Worm (Caenorhabditis elegans) whole organism, L1 larva: ENCODE data around the gene sre-10.

Experiments
- hpl-2 ChIP-seq: fragments of 150-350 bp; optimal IDR thresholded peaks from 2 replicates; lab custom pipeline; 2014; ENCODE audit warnings: missing biosample characterization, missing genetic modification reagents, missing genetic modification characterization
- irx-1 ChIP-seq: sonication (generic microtip); optimal IDR thresholded peaks from 2 replicates; lab custom pipeline; 2016; ENCODE audit warnings: missing genetic modification characterization, missing compliant biosample characterization
- lin-15B ChIP-seq: fragments of 150-350 bp; sonication (generic microtip); optimal IDR thresholded peaks from 3 replicates; lab custom pipeline; 2014; ENCODE audit warnings: missing biosample characterization, missing genetic modification characterization
- lin-39 ChIP-seq: fragments of 150-350 bp; optimal IDR thresholded peaks from 2 replicates; lab custom pipeline; 2014; ENCODE audit warnings: missing biosample characterization, missing genetic modification reagents, missing genetic modification characterization
- nhr-12 ChIP-seq: sonication (generic microtip); optimal IDR thresholded peaks from 2 replicates; lab custom pipeline; 2017; ENCODE audit warnings: missing biosample characterization, missing genetic modification characterization
- nhr-76 ChIP-seq: sonication (generic microtip); optimal IDR thresholded peaks from 2 replicates; lab custom pipeline; 2017; ENCODE audit warnings: missing biosample characterization, missing genetic modification characterization
- nhr-90 ChIP-seq: sonication (generic microtip); optimal IDR thresholded peaks from 2 replicates; lab custom pipeline; 2016; ENCODE audit warnings: mild to moderate bottlenecking, missing genetic modification characterization, missing compliant biosample characterization; ENCODE audit not compliant: poor library complexity
- pag-3 ChIP-seq: sonication (generic microtip); optimal IDR thresholded peaks from 2 replicates; lab custom pipeline; 2017; ENCODE audit warnings: missing genetic modification characterization, mild to moderate bottlenecking, missing compliant biosample characterization, antibody characterized with exemption, borderline replicate concordance; ENCODE audit not compliant: insufficient read depth
- snpc-4 ChIP-seq: fragments of 150-350 bp; optimal IDR thresholded peaks from 2 replicates; lab custom pipeline; 2014; ENCODE audit warnings: missing biosample characterization, missing genetic modification characterization

- TF ChIP-seq irx-1 (no peak), nhr-76 (tag; lab: Kevin White, UChicago) (no peak), hpl-2 (GFP tag; lab: Kevin White, UChicago) (no peak), pag-3 (tag; lab: Kevin White, UChicago) (no peak), lin-39 (tag; lab: Kevin White, UChicago) (no peak), nhr-12 (tag; lab: Kevin White, UChicago) (no peak), lin-15B (tag; lab: Kevin White, UChicago) (no peak), snpc-4 (no peak), nhr-90 (tag; lab: Kevin White, UChicago) (no peak)
Measured at ce11 chrV:7159391-7159790, 27.0 kb downstream of the sre-10 start, which contains the start of gene str-204.
